Worm (Caenorhabditis elegans) whole organism, L2 larva: Measurements from ENCODE around the gene C04A11.2.

ENCODE experiments used
- F13H6.1 ChIP-seq: sonication (generic microtip); optimal IDR thresholded peaks from 2 replicates; lab custom pipeline; 2016; ENCODE audit warnings: missing genetic modification characterization, missing compliant biosample characterization
- ZK546.5 ChIP-seq: sonication (generic microtip); optimal IDR thresholded peaks from 2 replicates; lab custom pipeline; 2017; ENCODE audit warnings: missing biosample characterization, missing genetic modification characterization
- alr-1 ChIP-seq: fragments of 150-350 bp; optimal IDR thresholded peaks from 2 replicates; lab custom pipeline; 2014; ENCODE audit warnings: missing biosample characterization, missing genetic modification characterization
- aly-2 ChIP-seq: fragments of 150-350 bp; optimal IDR thresholded peaks from 2 replicates; lab custom pipeline; 2014; ENCODE audit warnings: missing biosample characterization, missing genetic modification characterization
- ama-1 ChIP-seq: fragments of 150-350 bp; optimal IDR thresholded peaks from 2 replicates; lab custom pipeline; 2018; ENCODE audit warnings: inconsistent platforms
- ceh-16 ChIP-seq: fragments of 150-350 bp; optimal IDR thresholded peaks from 2 replicates; lab custom pipeline; 2014; ENCODE audit warnings: missing biosample characterization, missing genetic modification characterization
- ceh-82 ChIP-seq: fragments of 150-350 bp; optimal IDR thresholded peaks from 2 replicates; lab custom pipeline; 2014; ENCODE audit warnings: missing biosample characterization, missing genetic modification characterization
- crh-2 ChIP-seq: sonication (generic microtip); optimal IDR thresholded peaks from 2 replicates; lab custom pipeline; 2017; ENCODE audit warnings: missing biosample characterization, missing genetic modification characterization
- egl-27 ChIP-seq: sonication (generic microtip); optimal IDR thresholded peaks from 3 replicates; lab custom pipeline; 2017; ENCODE audit warnings: missing biosample characterization, missing genetic modification reagents, missing genetic modification characterization
- elt-1 ChIP-seq: fragments of 150-350 bp; optimal IDR thresholded peaks from 2 replicates; lab custom pipeline; 2014; ENCODE audit warnings: missing biosample characterization, missing genetic modification characterization
- elt-3 ChIP-seq: sonication (generic microtip); optimal IDR thresholded peaks from 2 replicates; lab custom pipeline; 2017; ENCODE audit warnings: missing biosample characterization, missing genetic modification characterization
- fos-1 ChIP-seq: fragments of 150-350 bp; optimal IDR thresholded peaks from 2 replicates; lab custom pipeline; 2014; ENCODE audit warnings: missing biosample characterization, missing genetic modification characterization
- gmeb-1 ChIP-seq: fragments of 150-350 bp; optimal IDR thresholded peaks from 2 replicates; lab custom pipeline; 2014; ENCODE audit warnings: missing biosample characterization, missing genetic modification characterization
- lin-11 ChIP-seq: fragments of 150-350 bp; sonication (generic microtip); optimal IDR thresholded peaks from 2 replicates; lab custom pipeline; 2014; ENCODE audit warnings: missing biosample characterization, missing genetic modification characterization, inconsistent platforms, mixed read lengths
- lin-13 ChIP-seq: fragments of 150-350 bp; optimal IDR thresholded peaks from 2 replicates; lab custom pipeline; 2014; ENCODE audit warnings: missing biosample characterization, missing genetic modification reagents, missing genetic modification characterization
- lin-39 ChIP-seq: fragments of 150-350 bp; optimal IDR thresholded peaks from 2 replicates; lab custom pipeline; 2014; ENCODE audit warnings: missing biosample characterization, missing genetic modification reagents, missing genetic modification characterization
- mab-5 ChIP-seq: fragments of 150-350 bp; optimal IDR thresholded peaks from 2 replicates; lab custom pipeline; 2014; ENCODE audit warnings: missing biosample characterization, missing genetic modification characterization
- mbf-1 ChIP-seq: sonication (generic microtip); optimal IDR thresholded peaks from 2 replicates; lab custom pipeline; 2017; ENCODE audit warnings: missing biosample characterization, missing genetic modification characterization
- nhr-10 ChIP-seq: sonication (generic microtip); optimal IDR thresholded peaks from 2 replicates; lab custom pipeline; 2017; ENCODE audit warnings: missing biosample characterization, missing genetic modification characterization
- nhr-11 ChIP-seq: fragments of 150-350 bp; optimal IDR thresholded peaks from 2 replicates; lab custom pipeline; 2014; ENCODE audit warnings: missing biosample characterization, missing genetic modification characterization
- nhr-12 ChIP-seq: fragments of 150-350 bp; optimal IDR thresholded peaks from 2 replicates; lab custom pipeline; 2014; ENCODE audit warnings: missing biosample characterization, missing genetic modification characterization
- nhr-129 ChIP-seq: fragments of 150-350 bp; optimal IDR thresholded peaks from 2 replicates; lab custom pipeline; 2014; ENCODE audit warnings: missing biosample characterization, missing genetic modification characterization
- nhr-21 ChIP-seq: fragments of 150-350 bp; optimal IDR thresholded peaks from 2 replicates; lab custom pipeline; 2014; ENCODE audit warnings: missing biosample characterization, missing genetic modification characterization
- nhr-23 ChIP-seq: fragments of 150-350 bp; optimal IDR thresholded peaks from 2 replicates; lab custom pipeline; 2014; ENCODE audit warnings: missing biosample characterization, missing genetic modification reagents, missing genetic modification characterization
- nhr-237 ChIP-seq: fragments of 150-350 bp; optimal IDR thresholded peaks from 2 replicates; lab custom pipeline; 2014; ENCODE audit warnings: missing biosample characterization, missing genetic modification characterization
- nhr-25 ChIP-seq: fragments of 150-350 bp; sonication (generic microtip); optimal IDR thresholded peaks from 3 replicates; lab custom pipeline; 2014; ENCODE audit warnings: missing biosample characterization, missing genetic modification characterization
- peb-1 ChIP-seq: fragments of 150-350 bp; optimal IDR thresholded peaks from 2 replicates; lab custom pipeline; 2014; ENCODE audit warnings: missing biosample characterization, missing genetic modification characterization
- sem-4 ChIP-seq: fragments of 150-350 bp; optimal IDR thresholded peaks from 2 replicates; lab custom pipeline; 2014; ENCODE audit warnings: missing biosample characterization, missing genetic modification reagents, missing genetic modification characterization
- sma-3 ChIP-seq: sonication (generic microtip); optimal IDR thresholded peaks from 2 replicates; lab custom pipeline; 2016; ENCODE audit warnings: missing genetic modification reagents, missing genetic modification characterization, missing compliant biosample characterization
- sma-9 ChIP-seq, 2 experiments: fragments of 150-350 bp in 1 of 2; sonication (generic microtip) in 1 of 2; optimal IDR thresholded peaks; 2 replicates each; lab custom pipeline; 2014 to 2016; ENCODE audit warnings: missing genetic modification characterization in 2 of 2, mild to moderate bottlenecking in 1 of 2, missing biosample characterization in 1 of 2, missing compliant biosample characterization in 1 of 2, missing genetic modification reagents in 1 of 2, moderate library complexity in 1 of 2
- snpc-4 ChIP-seq: fragments of 150-350 bp; optimal IDR thresholded peaks from 2 replicates; lab custom pipeline; 2014; ENCODE audit warnings: missing biosample characterization, missing genetic modification characterization
- unc-39 ChIP-seq: fragments of 150-350 bp; optimal IDR thresholded peaks from 2 replicates; lab custom pipeline; 2014; ENCODE audit warnings: missing biosample characterization, missing genetic modification characterization
- unc-55 ChIP-seq: fragments of 150-350 bp; sonication (generic microtip); optimal IDR thresholded peaks from 3 replicates; lab custom pipeline; 2014; ENCODE audit warnings: missing biosample characterization, missing genetic modification reagents, missing genetic modification characterization
- unc-62 ChIP-seq: fragments of 150-350 bp; optimal IDR thresholded peaks from 2 replicates; lab custom pipeline; 2014; ENCODE audit warnings: missing biosample characterization, missing genetic modification reagents, missing genetic modification characterization
- zag-1 ChIP-seq: fragments of 150-350 bp; optimal IDR thresholded peaks from 2 replicates; lab custom pipeline; 2014; ENCODE audit warnings: missing biosample characterization, missing genetic modification characterization
- ztf-1 ChIP-seq: fragments of 200-800 bp; sonication (Bioruptor generic); conservative IDR thresholded peaks from 2 replicates; pipeline ENCODE4 v1.3.6; 2022; ENCODE audit warnings: missing genetic modification characterization, missing compliant biosample characterization
- ztf-11 ChIP-seq: sonication (generic microtip); optimal IDR thresholded peaks from 2 replicates; lab custom pipeline; 2017; ENCODE audit warnings: missing biosample characterization, missing genetic modification characterization

Gene C04A11.2

ce11 chrX:13654276-13654675 is 14.4 kb downstream of the C04A11.2 start:
- TF ChIP-seq lin-13 (GFP tag; lab: Kevin White, UChicago) (no peak), F13H6.1 (tag; lab: Kevin White, UChicago) (peak; percentile 71)

ce11 chrX:13653573-13653972 is 15.1 kb downstream of the C04A11.2 start:
- TF ChIP-seq nhr-10 (tag; lab: Kevin White, UChicago) (no peak), unc-62 (GFP tag; lab: Kevin White, UChicago) (no peak), elt-3 (tag; lab: Kevin White, UChicago) (no peak), unc-55 (GFP tag; lab: Kevin White, UChicago) (no peak), fos-1 (peak; percentile 9), nhr-11 (tag; lab: Kevin White, UChicago) (no peak), sem-4 (tag; lab: Kevin White, UChicago) (no peak), ama-1 (lab: Kevin White, UChicago) (no peak), alr-1 (tag; lab: Kevin White, UChicago) (no peak), elt-1 (tag; lab: Kevin White, UChicago) (no peak), unc-39 (tag; lab: Kevin White, UChicago) (no peak), peb-1 (tag; lab: Kevin White, UChicago) (no peak), lin-11 (tag; lab: Kevin White, UChicago) (no peak), ceh-16 (tag; lab: Kevin White, UChicago) (no peak), crh-2 (tag; lab: Kevin White, UChicago) (no peak), nhr-21 (peak; percentile 9), lin-13 (GFP tag; lab: Kevin White, UChicago) (no peak), sma-9 (GFP tag; optimal IDR thresholded peaks at IDR 0.05; lab: Kevin White, UChicago) (peak; percentile 37), sma-9 (tag; optimal IDR thresholded peaks at IDR 0.05; lab: Kevin White, UChicago) (no peak), nhr-12 (no peak), ztf-11 (no peak), zag-1 (tag; lab: Kevin White, UChicago) (no peak), aly-2 (tag; lab: Kevin White, UChicago) (no peak), lin-39 (no peak), mbf-1 (tag; lab: Kevin White, UChicago) (no peak), nhr-237 (tag; lab: Kevin White, UChicago) (no peak), sma-3 (peak; percentile 9), ZK546.5 (tag; lab: Kevin White, UChicago) (no peak), ceh-82 (tag; lab: Kevin White, UChicago) (no peak), egl-27 (tag; lab: Kevin White, UChicago) (no peak), snpc-4 (tag; lab: Kevin White, UChicago) (no peak), mab-5 (tag; lab: Kevin White, UChicago) (no peak), nhr-25 (tag; lab: Kevin White, UChicago) (no peak), nhr-129 (tag; lab: Kevin White, UChicago) (peak; percentile 26)

- no peak for TF ChIP-seq nhr-12
- TF ChIP-seq ztf-1 (GFP tag; lab: Robert Waterston, UW), result no peak
- no peak for TF ChIP-seq ama-1 (lab: Kevin White, UChicago)
- no peak for TF ChIP-seq gmeb-1 (tag; lab: Kevin White, UChicago)
- no peak for TF ChIP-seq sma-9 (GFP tag; optimal IDR thresholded peaks at IDR 0.05; lab: Kevin White, UChicago)
- TF ChIP-seq sma-9 (tag; optimal IDR thresholded peaks at IDR 0.05; lab: Kevin White, UChicago), result no peak
- no peak for TF ChIP-seq nhr-10 (tag; lab: Kevin White, UChicago)
- no peak for TF ChIP-seq nhr-25 (tag; lab: Kevin White, UChicago)
- no peak for TF ChIP-seq nhr-23
- no peak for TF ChIP-seq crh-2 (tag; lab: Kevin White, UChicago)
- TF ChIP-seq peb-1 (tag; lab: Kevin White, UChicago), result no peak
- TF ChIP-seq lin-11 (tag; lab: Kevin White, UChicago), result no peak
- no peak for TF ChIP-seq ceh-16 (tag; lab: Kevin White, UChicago)
- TF ChIP-seq aly-2 (tag; lab: Kevin White, UChicago), result no peak
- TF ChIP-seq unc-62 (GFP tag; lab: Kevin White, UChicago), result no peak
- no peak for TF ChIP-seq ZK546.5 (tag; lab: Kevin White, UChicago)
- no peak for TF ChIP-seq nhr-129 (tag; lab: Kevin White, UChicago)
- no peak for TF ChIP-seq ceh-82 (tag; lab: Kevin White, UChicago)
- TF ChIP-seq unc-55 (GFP tag; lab: Kevin White, UChicago), result no peak
Measured at ce11 chrX:13650799-13651198, 17.8 kb downstream of the C04A11.2 start, which contains the start of gene C40C9.4. Gene C40C9.4, plus strand, starts transcription at chrX:13651099.
